Worm (Caenorhabditis elegans): ENCODE measurements around the gene ZK616.1.

ZK616.1 gene

DNA sequence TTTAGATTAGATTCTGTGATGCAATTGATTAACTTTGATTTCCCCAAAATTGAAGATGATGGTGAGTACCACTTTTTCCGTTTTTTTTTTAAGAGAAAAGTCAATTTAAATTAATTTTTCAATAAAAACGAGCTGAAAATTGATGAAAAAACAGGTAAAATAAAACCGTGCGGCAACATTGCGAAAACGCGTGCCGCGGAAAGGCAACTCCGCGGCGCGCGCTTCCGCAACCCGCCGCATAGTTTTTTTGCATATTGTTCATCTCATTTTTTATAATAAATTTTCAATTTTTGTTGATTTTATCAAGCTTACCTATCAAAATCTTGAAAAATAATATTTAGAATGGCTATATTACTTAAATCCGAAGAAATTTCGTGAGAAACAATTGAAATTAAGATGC lies 29.8 kb upstream of the ZK616.1 start (continued):
- TF ChIP-seq nhr-11 (tag; optimal IDR thresholded peaks at IDR 0.05) (no peak), sox-4 (tag; optimal IDR thresholded peaks at IDR 0.05) (peak; percentile 44), unc-42 (tag; optimal IDR thresholded peaks at IDR 0.05) (no peak), syd-9 (tag; optimal IDR thresholded peaks at IDR 0.05) (no peak), hlh-30 (tag; optimal IDR thresholded peaks at IDR 0.05; ENCODE audit: insufficient read depth) (no peak), che-1 (tag; optimal IDR thresholded peaks at IDR 0.05) (no peak), tbx-7 (tag; optimal IDR thresholded peaks at IDR 0.05) (no peak), unc-55 (GFP tag; optimal IDR thresholded peaks at IDR 0.05) (no peak), gmeb-2 (tag; optimal IDR thresholded peaks at IDR 0.05) (no peak), ceh-18 (tag; optimal IDR thresholded peaks at IDR 0.05) (no peak), F13H6.1 (tag; optimal IDR thresholded peaks at IDR 0.05) (no peak), C38D4.7 (GFP tag; optimal IDR thresholded peaks at IDR 0.05) (peak; percentile 1), ceh-34 (tag; optimal IDR thresholded peaks at IDR 0.05) (peak; percentile 71), npax-4 (tag; optimal IDR thresholded peaks at IDR 0.05) (no peak), pros-1 (tag; optimal IDR thresholded peaks at IDR 0.05) (no peak), unc-3 (GFP tag; conservative IDR thresholded peaks at IDR 0.05) (no peak), unc-3 (tag; optimal IDR thresholded peaks at IDR 0.05) (peak; percentile 22), ahr-1 (tag; optimal IDR thresholded peaks at IDR 0.05) (no peak)

DNA sequence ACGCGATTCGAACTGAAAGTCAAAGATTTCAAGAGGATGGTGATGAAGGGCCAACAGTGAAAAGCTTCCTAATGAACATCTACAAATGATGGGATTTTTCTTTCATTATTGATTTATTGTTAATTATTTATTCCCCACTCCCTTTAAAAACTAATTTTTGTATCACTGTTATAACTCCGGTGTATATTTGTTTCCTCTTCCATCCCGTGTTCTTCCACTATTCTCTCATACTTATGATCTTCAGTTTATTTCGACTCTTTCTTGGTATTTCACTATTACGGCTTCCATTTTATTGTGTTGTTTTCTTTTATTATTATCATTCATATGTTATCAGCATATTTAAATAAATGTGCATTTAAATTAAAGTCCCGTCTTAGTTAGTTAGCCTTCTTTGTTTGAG lies 26.4 kb upstream of the ZK616.1 start:
- TF ChIP-seq che-1 (tag; optimal IDR thresholded peaks at IDR 0.05) (no peak), madf-2 (tag; optimal IDR thresholded peaks at IDR 0.05) (no peak), K09A11.1 (tag; optimal IDR thresholded peaks at IDR 0.05; ENCODE audit: insufficient read depth) (no peak), hlh-13 (GFP tag; optimal IDR thresholded peaks at IDR 0.05) (no peak), gmeb-2 (tag; optimal IDR thresholded peaks at IDR 0.05) (no peak), dve-1 (tag; optimal IDR thresholded peaks at IDR 0.05) (no peak), nhr-11 (tag; optimal IDR thresholded peaks at IDR 0.05) (no peak), ceh-14 (tag; optimal IDR thresholded peaks at IDR 0.05) (no peak), mec-3 (tag; optimal IDR thresholded peaks at IDR 0.05; ENCODE audit: borderline replicate concordance) (no peak), T23F11.4 (GFP tag; optimal IDR thresholded peaks at IDR 0.05) (no peak), ama-1 (optimal IDR thresholded peaks at IDR 0.05) (no peak), ceh-31 (tag; optimal IDR thresholded peaks at IDR 0.05) (no peak)

DNA sequence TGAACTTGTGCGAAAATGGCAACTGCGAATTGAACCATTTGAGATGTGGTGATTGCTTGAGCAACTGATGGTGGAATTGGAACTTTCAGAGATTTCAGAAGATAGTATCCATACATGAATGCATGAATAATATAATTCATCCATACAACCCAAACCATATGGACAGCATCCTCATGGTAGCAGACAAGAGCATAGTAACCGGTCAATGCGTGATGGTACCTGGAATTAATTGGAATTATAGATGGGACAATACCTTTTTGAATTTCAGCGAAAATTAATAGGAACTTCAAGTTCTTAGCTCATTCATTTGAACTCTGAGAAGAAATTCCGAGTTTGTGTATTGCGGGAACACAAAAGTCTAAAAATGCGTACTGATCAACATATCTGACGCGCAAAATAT lies 25.8 kb upstream of the ZK616.1 start:
- TF ChIP-seq K02D7.2 (tag; optimal IDR thresholded peaks at IDR 0.05) (no peak), T23F11.4 (GFP tag; optimal IDR thresholded peaks at IDR 0.05) (no peak), odd-2 (tag; optimal IDR thresholded peaks at IDR 0.05) (no peak), syd-9 (tag; optimal IDR thresholded peaks at IDR 0.05) (no peak), fax-1 (tag; optimal IDR thresholded peaks at IDR 0.05) (no peak), dmd-4 (tag; optimal IDR thresholded peaks at IDR 0.05; ENCODE audit: borderline replicate concordance) (no peak), dve-1 (tag; optimal IDR thresholded peaks at IDR 0.05) (no peak), sox-4 (tag; optimal IDR thresholded peaks at IDR 0.05) (no peak), pag-3 (tag; optimal IDR thresholded peaks at IDR 0.05; ENCODE audit: borderline replicate concordance) (no peak), nfya-1 (tag; optimal IDR thresholded peaks at IDR 0.05) (no peak), hlh-6 (tag; optimal IDR thresholded peaks at IDR 0.05) (no peak), ceh-14 (tag; optimal IDR thresholded peaks at IDR 0.05) (no peak)

DNA sequence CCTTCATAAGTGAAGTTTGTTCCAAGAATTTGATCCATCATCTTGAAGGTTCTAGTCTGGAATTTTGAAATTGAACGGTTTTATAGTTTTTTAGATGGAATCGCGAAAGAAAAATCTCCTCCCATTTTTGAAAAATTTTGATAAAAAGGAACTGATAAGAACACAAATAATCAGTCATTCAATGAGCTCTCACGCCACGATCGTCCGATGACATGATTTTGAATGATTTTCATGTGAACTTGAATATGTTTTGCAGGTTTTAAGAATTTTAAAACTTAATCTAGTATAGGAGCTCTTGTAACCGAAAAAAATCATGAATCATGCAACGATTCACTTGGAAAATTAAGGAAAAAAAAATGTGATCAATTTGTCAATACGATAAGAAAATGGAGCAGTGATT lies 23.6 kb upstream of the ZK616.1 start, which contains the start of gene elo-5:
TSS of gene elo-5 (minus strand) at position 56 of the 400 bp plus-strand sequence.
- TF ChIP-seq ceh-2 (tag; optimal IDR thresholded peaks at IDR 0.05), result no peak
- TF ChIP-seq elt-2 (tag; optimal IDR thresholded peaks at IDR 0.05), result peak; percentile 39

DNA sequence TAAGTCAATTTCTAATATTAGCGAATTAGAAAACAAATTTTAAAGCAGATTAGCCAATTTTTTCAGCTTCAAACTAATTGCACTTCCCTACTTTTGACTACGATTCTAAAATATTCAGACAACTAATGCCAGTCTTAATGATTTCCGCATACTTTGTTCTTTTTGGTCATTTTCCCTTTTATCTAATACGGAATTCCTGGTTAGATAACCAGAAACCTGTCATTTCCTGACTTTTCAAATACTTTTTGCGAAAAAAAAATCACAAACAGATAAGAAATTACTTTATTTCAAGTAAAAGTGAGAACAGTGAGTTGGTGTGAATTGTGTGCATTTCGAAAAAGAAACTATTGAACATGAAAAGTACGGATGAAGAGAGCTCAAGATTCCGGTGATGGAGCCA lies 20.6 kb upstream of the ZK616.1 start:
- TF ChIP-seq pax-1 (tag; optimal IDR thresholded peaks at IDR 0.05), result no peak
- no peak for TF ChIP-seq zip-5 (tag; optimal IDR thresholded peaks at IDR 0.05)
- TF ChIP-seq ztf-16 (tag; optimal IDR thresholded peaks at IDR 0.05), result no peak
- TF ChIP-seq pha-2 (tag; optimal IDR thresholded peaks at IDR 0.05), result no peak
- TF ChIP-seq hlh-13 (GFP tag; optimal IDR thresholded peaks at IDR 0.05), result no peak
- no peak for TF ChIP-seq mec-3 (tag; optimal IDR thresholded peaks at IDR 0.05; ENCODE audit: borderline replicate concordance)
- no peak for TF ChIP-seq ceh-6 (GFP tag; optimal IDR thresholded peaks at IDR 0.05)
- TF ChIP-seq ceh-2 (tag; optimal IDR thresholded peaks at IDR 0.05), result no peak
- TF ChIP-seq hlh-8 (tag; optimal IDR thresholded peaks at IDR 0.05), result no peak
- TF ChIP-seq ceh-9 (tag; optimal IDR thresholded peaks at IDR 0.05), result no peak
- no peak for TF ChIP-seq hlh-30 (tag; optimal IDR thresholded peaks at IDR 0.05; ENCODE audit: insufficient read depth)
- no peak for TF ChIP-seq nhr-232 (tag; optimal IDR thresholded peaks at IDR 0.05)
- TF ChIP-seq unc-3 (GFP tag; conservative IDR thresholded peaks at IDR 0.05), result no peak
- no peak for TF ChIP-seq unc-3 (tag; optimal IDR thresholded peaks at IDR 0.05)
- no peak for TF ChIP-seq T23F11.4 (GFP tag; optimal IDR thresholded peaks at IDR 0.05)
- TF ChIP-seq ceh-45 (GFP tag; IDR thresholded peaks at IDR 0.05), result no peak
- TF ChIP-seq hlh-15 (tag; optimal IDR thresholded peaks at IDR 0.05), result no peak
